Worm (Caenorhabditis elegans): ENCODE measurements around the gene metl-6.

ce11 chrIII:3871763-3872486 lies 49.6 kb downstream of the metl-6 start:
- TF ChIP-seq dao-5 (tag; optimal IDR thresholded peaks at IDR 0.05) (no peak), him-1 (tag; optimal IDR thresholded peaks at IDR 0.05) (no peak), W03F9.2 (tag; optimal IDR thresholded peaks at IDR 0.05) (no peak)

Measured in whole organism, L4/young adult.